Worm (Caenorhabditis elegans): ENCODE results near the gene nspc-7.

ce11 chrX:8566521-8567032 lies 24.9 kb downstream of the nspc-7 start:
- TF ChIP-seq ama-1 (optimal IDR thresholded peaks at IDR 0.05) (no peak), aly-1 (tag; optimal IDR thresholded peaks at IDR 0.05) (no peak), sea-1 (GFP tag; conservative IDR thresholded peaks at IDR 0.05) (no peak), hnd-1 (tag; optimal IDR thresholded peaks at IDR 0.05) (no peak), pes-1 (GFP tag; IDR thresholded peaks at IDR 0.05) (no peak)

Measured in whole organism, early embryonic.